Fruit fly (Drosophila melanogaster): ENCODE data around the gene CG10802.

Gene CG10802

dm6 chrX:3435707-3436106, 47.1 kb upstream of the CG10802 start, which contains the start of gene CG14269:
Gene CG14269, minus strand, starts transcription at chrX:3435807.
- TF ChIP-seq Dif (GFP tag; optimal IDR thresholded peaks at IDR 0.05; ENCODE audit: partially characterized antibody) (no peak), fru (GFP tag; optimal IDR thresholded peaks at IDR 0.05) (no peak), Jra (GFP tag; optimal IDR thresholded peaks at IDR 0.05) (no peak), CG9705 (GFP tag; optimal IDR thresholded peaks at IDR 0.05) (no peak), dsf (GFP tag; optimal IDR thresholded peaks at IDR 0.05; ENCODE audit: borderline replicate concordance) (no peak)

dm6 chrX:3436183-3436582, 46.6 kb upstream of the CG10802 start:
- TF ChIP-seq dmrt93B (GFP tag; optimal IDR thresholded peaks at IDR 0.05) (peak; percentile 2), Dfd (GFP tag; optimal IDR thresholded peaks at IDR 0.05) (no peak)

dm6 chrX:3437493-3437892, 45.3 kb upstream of the CG10802 start:
- TF ChIP-seq br (GFP tag; optimal IDR thresholded peaks at IDR 0.05) (peak; percentile 20), CG32264 (GFP tag; optimal IDR thresholded peaks at IDR 0.05) (peak; percentile 5), woc (GFP tag; optimal IDR thresholded peaks at IDR 0.05) (peak; percentile 76), Sp1 (GFP tag; optimal IDR thresholded peaks at IDR 0.05) (peak; percentile 39), foxo (GFP tag; optimal IDR thresholded peaks at IDR 0.05) (peak in 1 of 2 experiments; percentile 59), Rel (GFP tag; optimal IDR thresholded peaks at IDR 0.05) (no peak), Rel (tag; optimal IDR thresholded peaks at IDR 0.05) (peak; percentile 4), OdsH (GFP tag; optimal IDR thresholded peaks at IDR 0.05) (peak; percentile 7), Hr83 (GFP tag; optimal IDR thresholded peaks at IDR 0.05; ENCODE audit: poor library complexity, severe bottlenecking) (no peak), fru (GFP tag; optimal IDR thresholded peaks at IDR 0.05) (peak; percentile 55), rgr (GFP tag; optimal IDR thresholded peaks at IDR 0.05) (peak; percentile 47), CrebA (GFP tag; optimal IDR thresholded peaks at IDR 0.05; ENCODE audit: borderline replicate concordance) (peak; percentile 38), N (GFP tag; optimal IDR thresholded peaks at IDR 0.05) (no peak), Hnf4 (GFP tag; optimal IDR thresholded peaks at IDR 0.05) (peak; percentile 38), sage (GFP tag; optimal IDR thresholded peaks at IDR 0.05) (peak; percentile 68), ey (GFP tag; optimal IDR thresholded peaks at IDR 0.05) (peak; percentile 46), dmrt93B (GFP tag; optimal IDR thresholded peaks at IDR 0.05) (peak; percentile 46), h (GFP tag; optimal IDR thresholded peaks at IDR 0.05) (peak; percentile 76), HLH106 (tag; optimal IDR thresholded peaks at IDR 0.05) (peak; percentile 74), dl (GFP tag; optimal IDR thresholded peaks at IDR 0.05; ENCODE audit: insufficient read depth in 1 of 2, partially characterized antibody in 2 of 2) (no peak), dsf (GFP tag; optimal IDR thresholded peaks at IDR 0.05; ENCODE audit: borderline replicate concordance) (no peak), brk (GFP tag; optimal IDR thresholded peaks at IDR 0.05) (no peak)

DNA sequence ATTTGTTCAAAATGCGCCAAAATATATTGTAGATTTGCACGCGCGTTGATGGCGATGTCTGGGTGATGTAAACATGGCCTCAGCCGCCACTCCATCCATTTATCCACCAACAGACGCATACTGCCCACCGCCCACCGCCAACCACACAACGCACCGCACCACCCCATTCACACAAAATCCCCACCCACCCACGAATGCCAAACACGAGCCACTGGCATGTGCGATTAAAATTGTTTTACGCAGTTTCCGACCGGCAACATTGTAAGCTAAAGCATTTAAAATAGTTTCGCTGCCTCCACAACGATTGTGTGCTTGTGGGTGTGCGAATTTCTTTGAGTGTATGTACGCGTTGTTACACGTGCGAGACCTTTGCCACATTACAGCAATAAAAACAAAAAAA, 42.3 kb upstream of the CG10802 start:
- TF ChIP-seq sage (GFP tag; optimal IDR thresholded peaks at IDR 0.05) = no peak
- no peak for TF ChIP-seq dl (GFP tag; optimal IDR thresholded peaks at IDR 0.05; ENCODE audit: insufficient read depth in 1 of 2, partially characterized antibody in 2 of 2)
- TF ChIP-seq Sp1 (GFP tag; optimal IDR thresholded peaks at IDR 0.05) = no peak
- TF ChIP-seq CG9705 (GFP tag; optimal IDR thresholded peaks at IDR 0.05) = no peak
- TF ChIP-seq GATAd (GFP tag; optimal IDR thresholded peaks at IDR 0.05) = no peak
- no peak for TF ChIP-seq CrebA (GFP tag; optimal IDR thresholded peaks at IDR 0.05; ENCODE audit: borderline replicate concordance)
- TF ChIP-seq woc (GFP tag; optimal IDR thresholded peaks at IDR 0.05) = no peak
- no peak for TF ChIP-seq h (GFP tag; optimal IDR thresholded peaks at IDR 0.05)
- TF ChIP-seq Rel (GFP tag; optimal IDR thresholded peaks at IDR 0.05) = no peak
- TF ChIP-seq Rel (tag; optimal IDR thresholded peaks at IDR 0.05) = no peak
- no peak for TF ChIP-seq CG32264 (GFP tag; optimal IDR thresholded peaks at IDR 0.05)
- no peak for TF ChIP-seq Dfd (GFP tag; optimal IDR thresholded peaks at IDR 0.05)
- no peak for TF ChIP-seq ey (GFP tag; optimal IDR thresholded peaks at IDR 0.05)

DNA sequence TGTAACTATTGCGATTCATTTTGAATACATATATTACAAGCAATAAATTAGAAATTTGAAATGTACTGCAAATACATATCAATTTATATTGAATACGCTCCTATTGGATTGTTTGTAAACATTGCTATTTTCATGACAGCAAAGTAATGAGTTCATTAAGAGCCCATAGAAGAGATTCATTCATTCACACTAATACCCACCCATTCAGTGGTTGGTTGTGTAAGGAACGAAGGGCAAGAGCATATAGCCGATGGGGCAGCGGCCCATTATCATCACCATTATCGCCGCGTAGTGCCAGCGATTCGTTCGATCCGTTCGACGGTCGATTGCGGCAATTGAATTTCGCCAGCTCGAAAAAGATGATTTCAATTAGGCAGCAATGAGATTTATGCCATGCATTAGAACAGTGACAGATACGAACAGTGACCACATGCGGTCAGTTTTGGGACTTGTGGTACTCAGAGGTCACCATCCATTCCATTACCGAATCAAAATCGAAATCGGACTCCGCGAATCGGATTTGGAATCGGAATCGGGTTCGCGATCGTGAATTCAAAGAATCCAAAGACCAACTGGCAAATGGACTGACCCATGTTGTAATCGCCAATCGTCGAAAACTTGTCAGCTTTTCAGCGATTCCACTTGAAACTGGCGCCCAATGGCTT, 40.1 kb upstream of the CG10802 start:
- TF ChIP-seq sv (GFP tag; optimal IDR thresholded peaks at IDR 0.05) (no peak), N (GFP tag; optimal IDR thresholded peaks at IDR 0.05) (no peak), ey (GFP tag; optimal IDR thresholded peaks at IDR 0.05) (no peak)
